Worm (Caenorhabditis elegans) whole organism, L4/young adult: ENCODE results near the gene pes-23.

Experiments
- dao-5 ChIP-seq: sonication (generic microtip); optimal IDR thresholded peaks from 2 replicates; lab custom pipeline; 2016; ENCODE audit warnings: missing genotype, missing genetic modification characterization, moderate library complexity, missing compliant biosample characterization
- him-1 ChIP-seq: sonication (generic microtip); optimal IDR thresholded peaks from 2 replicates; lab custom pipeline; 2016; ENCODE audit warnings: missing genotype, missing genetic modification reagents, missing genetic modification characterization, missing compliant biosample characterization

ce11 chrX:6863032-6863431, 38.1 kb upstream of the pes-23 start, which contains the start of gene nep-4:
- TF ChIP-seq him-1 (tag; lab: Kevin White, UChicago) = no peak
- no peak for TF ChIP-seq dao-5
